Worm (Caenorhabditis elegans): ENCODE results near the gene exos-7.

DNA sequence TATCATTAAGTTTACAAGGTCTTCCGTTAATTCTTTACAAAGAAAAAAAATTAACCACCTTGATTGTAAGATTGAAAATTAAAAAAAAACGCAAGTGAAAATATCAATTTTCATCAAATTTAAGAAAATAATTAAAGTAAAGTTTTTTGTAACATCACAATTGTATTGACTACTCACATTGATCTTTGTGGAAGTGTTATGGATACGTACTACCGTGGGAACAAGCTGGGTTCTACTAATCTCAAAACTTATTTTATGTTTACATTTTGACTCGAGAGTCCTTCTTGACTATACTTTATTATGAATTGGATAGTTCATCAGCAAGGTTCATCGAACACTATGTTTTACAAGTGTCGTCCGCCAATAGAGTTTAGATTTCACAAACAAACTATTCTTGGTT, 9.2 kb upstream of the exos-7 start, which contains the start of gene num-1:
- no peak for TF ChIP-seq F49E8.2 (tag; optimal IDR thresholded peaks at IDR 0.05; ENCODE audit: borderline replicate concordance)
- TF ChIP-seq pha-4 (GFP tag; IDR thresholded peaks at IDR 0.05) = no peak
- no peak for TF ChIP-seq pha-4 (tag; optimal IDR thresholded peaks at IDR 0.05)
- no peak for TF ChIP-seq ama-1 (optimal IDR thresholded peaks at IDR 0.05)
- TF ChIP-seq nhr-11 (tag; optimal IDR thresholded peaks at IDR 0.05) = no peak

Data from whole organism, L4 larva.